Fruit fly (Drosophila melanogaster): Measurements from ENCODE around the gene sd.

Gene sd

dm6 chrX:15835393-15835792 lies 31.2 kb downstream of the sd start, which contains the start of gene Chc (continued):
- TF ChIP-seq Scr (GFP tag; IDR thresholded peaks at IDR 0.05; ENCODE audit: partially characterized antibody) = peak; percentile 97
- peak; percentile 95 for TF ChIP-seq unc-4 (GFP tag; IDR thresholded peaks at IDR 0.05; ENCODE audit: partially characterized antibody)
- TF ChIP-seq CG2712 (tag; optimal IDR thresholded peaks at IDR 0.05) = peak; percentile 4
- TF ChIP-seq grn (GFP tag; optimal IDR thresholded peaks at IDR 0.05) = no peak
- no peak for TF ChIP-seq CG30403 (GFP tag; optimal IDR thresholded peaks at IDR 0.05)
- TF ChIP-seq gsb-n (tag; optimal IDR thresholded peaks at IDR 0.05) = no peak
- no peak for TF ChIP-seq pfk (GFP tag; optimal IDR thresholded peaks at IDR 0.05)
- no peak for TF ChIP-seq CG13424 (tag; optimal IDR thresholded peaks at IDR 0.05)
- no peak for TF ChIP-seq CG13296 (GFP tag; optimal IDR thresholded peaks at IDR 0.05)
- TF ChIP-seq nerfin-2 (GFP tag; IDR thresholded peaks at IDR 0.05; ENCODE audit: partially characterized antibody) = peak; percentile 93
- no peak for TF ChIP-seq pb (GFP tag; optimal IDR thresholded peaks at IDR 0.05)

dm6 chrX:15837530-15837929 lies 33.4 kb downstream of the sd start, which contains the start of gene CG8565:
CG8565 (plus strand) TSS chrX:15837830.
- TF ChIP-seq tna (GFP tag; IDR thresholded peaks at IDR 0.05; ENCODE audit: partially characterized antibody) = no peak
- TF ChIP-seq Deaf1 (tag; optimal IDR thresholded peaks at IDR 0.05) = no peak
- TF ChIP-seq vnd (GFP tag; IDR thresholded peaks at IDR 0.05; ENCODE audit: partially characterized antibody) = no peak
- TF ChIP-seq CG2875 (GFP tag; optimal IDR thresholded peaks at IDR 0.05) = no peak
- no peak for TF ChIP-seq CG6683 (GFP tag; optimal IDR thresholded peaks at IDR 0.05)
- TF ChIP-seq CG13287 (GFP tag; IDR thresholded peaks at IDR 0.05; ENCODE audit: partially characterized antibody) = no peak
- TF ChIP-seq CG4707 (GFP tag; optimal IDR thresholded peaks at IDR 0.05) = no peak
- TF ChIP-seq fu2 (GFP tag; optimal IDR thresholded peaks at IDR 0.05) = no peak
- TF ChIP-seq Awh (GFP tag; IDR thresholded peaks at IDR 0.05) = no peak
- TF ChIP-seq CG31441 (GFP tag; IDR thresholded peaks at IDR 0.05) = no peak
- no peak for TF ChIP-seq CG18262 (tag; optimal IDR thresholded peaks at IDR 0.05)
- no peak for TF ChIP-seq Mes4 (GFP tag; optimal IDR thresholded peaks at IDR 0.05)
- no peak for TF ChIP-seq CG5953 (GFP tag; IDR thresholded peaks at IDR 0.05)
- TF ChIP-seq az2 (GFP tag; optimal IDR thresholded peaks at IDR 0.05) = no peak
- TF ChIP-seq CG1529 (GFP tag; optimal IDR thresholded peaks at IDR 0.05) = no peak
- TF ChIP-seq gsb-n (tag; optimal IDR thresholded peaks at IDR 0.05) = no peak
- no peak for TF ChIP-seq Hmx (GFP tag; optimal IDR thresholded peaks at IDR 0.05)
- no peak for TF ChIP-seq Nf-YB (GFP tag; optimal IDR thresholded peaks at IDR 0.05)
- no peak for TF ChIP-seq HLH4C (GFP tag; IDR thresholded peaks at IDR 0.05; ENCODE audit: partially characterized antibody)

- TF ChIP-seq BEAF-32 (GFP tag; optimal IDR thresholded peaks at IDR 0.05) (peak; percentile 19), zen (tag; optimal IDR thresholded peaks at IDR 0.05) (peak; percentile 23), aop (GFP tag; IDR thresholded peaks at IDR 0.05) (no peak), insv (GFP tag; optimal IDR thresholded peaks at IDR 0.05) (peak in 1 of 2 experiments; percentile 93), HLH3B (GFP tag; IDR thresholded peaks at IDR 0.05) (no peak), pita (GFP tag; optimal IDR thresholded peaks at IDR 0.05) (peak; percentile 29)
These were observed 35.8 kb downstream of the sd start for dm6 chrX:15840003-15840402.

dm6 chrX:15841346-15841745 lies 37.2 kb downstream of the sd start:
- TF ChIP-seq CG3407 (GFP tag; optimal IDR thresholded peaks at IDR 0.05) = no peak
- no peak for TF ChIP-seq shn (GFP tag; optimal IDR thresholded peaks at IDR 0.05)
- no peak for TF ChIP-seq CG10979 (tag; optimal IDR thresholded peaks at IDR 0.05)
- TF ChIP-seq CG7963 (GFP tag; IDR thresholded peaks at IDR 0.05; ENCODE audit: partially characterized antibody) = peak; percentile 99
- TF ChIP-seq org-1 (GFP tag; optimal IDR thresholded peaks at IDR 0.05) = no peak
- peak; percentile 26 for TF ChIP-seq Sry-δ (GFP tag; optimal IDR thresholded peaks at IDR 0.05)
- TF ChIP-seq unpg (GFP tag; optimal IDR thresholded peaks at IDR 0.05) = no peak
- TF ChIP-seq CG16813 (GFP tag; IDR thresholded peaks at IDR 0.05; ENCODE audit: partially characterized antibody) = peak; percentile 95
- peak; percentile 24; the same call in 1 of the 2 replicates for TF ChIP-seq CG42726 (GFP tag; IDR thresholded peaks at IDR 0.05; ENCODE audit: partially characterized antibody)
- peak; percentile 70; the same call in 2 of the 3 replicates for TF ChIP-seq Doc3 (GFP tag; IDR thresholded peaks at IDR 0.05; ENCODE audit: partially characterized antibody)
- TF ChIP-seq CG34224 (GFP tag; IDR thresholded peaks at IDR 0.05; ENCODE audit: partially characterized antibody) = peak; percentile 60; the same call in 2 of the 3 replicates
- no peak for TF ChIP-seq gcm2 (GFP tag; optimal IDR thresholded peaks at IDR 0.05)
